Worm (Caenorhabditis elegans): ENCODE measurements around the gene C50B6.1.

The C50B6.1 gene

DNA sequence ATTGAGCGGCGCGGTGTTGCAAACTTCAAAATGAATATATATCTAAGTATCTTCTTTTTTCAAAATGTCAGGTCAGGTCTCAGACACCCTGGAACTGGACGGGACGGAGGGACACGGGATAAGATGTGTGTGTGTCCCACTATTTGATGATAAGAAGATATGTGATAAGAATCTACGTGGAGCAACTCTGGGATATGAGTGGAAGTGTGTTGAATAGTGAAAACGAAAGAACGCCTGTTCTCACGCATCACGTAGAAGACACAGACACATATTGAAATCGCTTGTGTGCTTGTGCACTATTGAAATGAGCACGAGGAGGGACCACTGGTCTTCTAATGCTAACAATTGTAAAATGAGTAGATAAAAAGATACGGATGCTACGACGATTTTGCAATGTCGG, 12.9 kb upstream of the C50B6.1 start, which contains the start of gene uig-1:
Gene uig-1, minus strand, starts transcription at position 120 of the 400 bp plus-strand sequence.
- TF ChIP-seq gei-17 (GFP tag; optimal IDR thresholded peaks at IDR 0.05) = no peak
- TF ChIP-seq F23B12.7 (tag; optimal IDR thresholded peaks at IDR 0.05; ENCODE audit: insufficient read depth) = no peak
- no peak for TF ChIP-seq snpc-1.3 (tag; optimal IDR thresholded peaks at IDR 0.05; ENCODE audit: insufficient read depth)
- no peak for TF ChIP-seq him-1 (tag; optimal IDR thresholded peaks at IDR 0.05)
- TF ChIP-seq lin-35 (GFP tag; optimal IDR thresholded peaks at IDR 0.05) = no peak
- no peak for TF ChIP-seq ceh-27 (GFP tag; optimal IDR thresholded peaks at IDR 0.05)
- TF ChIP-seq F39B2.1 (GFP tag; IDR thresholded peaks at IDR 0.05) = no peak
- no peak for TF ChIP-seq xnd-1 (tag; optimal IDR thresholded peaks at IDR 0.05)
- no peak for TF ChIP-seq ztf-3 (GFP tag; optimal IDR thresholded peaks at IDR 0.05)
- TF ChIP-seq dpl-1 (GFP tag; optimal IDR thresholded peaks at IDR 0.05) = no peak
- no peak for TF ChIP-seq chd-7 (tag; optimal IDR thresholded peaks at IDR 0.05)

DNA sequence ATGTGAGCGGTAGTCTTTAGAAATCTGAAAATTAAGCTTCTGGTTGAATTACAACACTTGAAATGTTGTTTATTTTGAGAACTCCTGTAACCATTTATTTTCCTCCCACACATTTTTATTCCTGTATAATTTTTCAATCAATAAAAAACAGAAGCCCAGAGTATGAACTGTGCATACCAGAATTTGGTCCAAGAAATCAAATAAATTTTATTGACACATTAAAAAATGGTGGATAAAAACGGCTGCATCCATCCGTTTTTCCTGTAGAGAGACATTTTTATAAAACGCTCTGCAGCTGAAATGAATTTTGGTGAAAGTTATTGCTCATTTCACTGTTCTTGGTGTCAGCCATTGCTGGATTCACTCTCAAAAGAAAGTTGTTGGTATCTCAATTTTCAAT, 11.5 kb upstream of the C50B6.1 start, which contains the start of gene C26E1.1:
Gene C26E1.1, plus strand, starts transcription at position 301 of the 400 bp plus-strand sequence.
- TF ChIP-seq lin-35 (GFP tag; optimal IDR thresholded peaks at IDR 0.05) = no peak
- TF ChIP-seq F22D6.2 (tag; optimal IDR thresholded peaks at IDR 0.05) = no peak
- TF ChIP-seq F57C9.4 (tag; optimal IDR thresholded peaks at IDR 0.05) = no peak
- no peak for TF ChIP-seq let-607 (tag; optimal IDR thresholded peaks at IDR 0.05)
- TF ChIP-seq nhr-80 (tag; optimal IDR thresholded peaks at IDR 0.05) = no peak
- no peak for TF ChIP-seq athp-1 (tag; optimal IDR thresholded peaks at IDR 0.05)
- no peak for TF ChIP-seq C06A6.2 (GFP tag; conservative IDR thresholded peaks at IDR 0.05)
- TF ChIP-seq aptf-2 (GFP tag; conservative IDR thresholded peaks at IDR 0.05) = no peak
- no peak for TF ChIP-seq F23B12.7 (tag; optimal IDR thresholded peaks at IDR 0.05; ENCODE audit: insufficient read depth)
- no peak for TF ChIP-seq madf-3 (GFP tag; IDR thresholded peaks at IDR 0.05)
- no peak for TF ChIP-seq bed-1 (GFP tag; IDR thresholded peaks at IDR 0.05)
- TF ChIP-seq pha-4 (tag; optimal IDR thresholded peaks at IDR 0.05) = no peak
- TF ChIP-seq unc-62 (GFP tag; optimal IDR thresholded peaks at IDR 0.05) = no peak
- no peak for TF ChIP-seq let-526 (GFP tag; IDR thresholded peaks at IDR 0.05)
- no peak for TF ChIP-seq T26A5.8 (tag; optimal IDR thresholded peaks at IDR 0.05)

DNA sequence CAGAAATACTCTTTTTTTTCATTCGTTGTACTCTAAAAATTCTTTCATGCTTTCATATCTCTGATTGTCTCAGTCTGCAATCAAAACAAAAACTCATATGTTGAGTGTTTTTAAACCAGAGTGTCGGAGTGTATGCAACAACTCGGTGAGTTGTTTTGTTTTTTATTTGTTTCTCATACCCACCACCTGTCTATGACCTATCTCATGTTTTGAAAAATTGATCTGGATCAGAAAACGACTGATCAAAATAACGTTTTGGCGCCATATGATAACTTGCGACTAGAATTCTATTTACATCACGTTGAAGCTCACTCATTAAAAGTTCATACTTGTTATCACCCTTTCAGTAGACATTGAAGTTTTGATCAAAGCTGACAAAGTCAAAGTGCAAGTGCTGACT, 10.0 kb upstream of the C50B6.1 start:
- TF ChIP-seq tlf-1 (GFP tag; optimal IDR thresholded peaks at IDR 0.05) (no peak), mel-28 (tag; optimal IDR thresholded peaks at IDR 0.05; ENCODE audit: borderline replicate concordance) (no peak), madf-8 (GFP tag; conservative IDR thresholded peaks at IDR 0.05) (no peak), ZK185.1 (tag; optimal IDR thresholded peaks at IDR 0.05; ENCODE audit: poor library complexity, severe bottlenecking) (no peak), snpc-1.1 (tag; optimal IDR thresholded peaks at IDR 0.05; ENCODE audit: insufficient read depth) (no peak), T26A5.8 (tag; optimal IDR thresholded peaks at IDR 0.05) (no peak), atf-7 (tag; optimal IDR thresholded peaks at IDR 0.05) (no peak), Y79H2A.3 (GFP tag; conservative IDR thresholded peaks at IDR 0.05) (no peak), hsf-1 (GFP tag; IDR thresholded peaks at IDR 0.05) (no peak), ceh-79 (tag; optimal IDR thresholded peaks at IDR 0.05) (no peak), F22D6.2 (tag; optimal IDR thresholded peaks at IDR 0.05) (no peak)

DNA sequence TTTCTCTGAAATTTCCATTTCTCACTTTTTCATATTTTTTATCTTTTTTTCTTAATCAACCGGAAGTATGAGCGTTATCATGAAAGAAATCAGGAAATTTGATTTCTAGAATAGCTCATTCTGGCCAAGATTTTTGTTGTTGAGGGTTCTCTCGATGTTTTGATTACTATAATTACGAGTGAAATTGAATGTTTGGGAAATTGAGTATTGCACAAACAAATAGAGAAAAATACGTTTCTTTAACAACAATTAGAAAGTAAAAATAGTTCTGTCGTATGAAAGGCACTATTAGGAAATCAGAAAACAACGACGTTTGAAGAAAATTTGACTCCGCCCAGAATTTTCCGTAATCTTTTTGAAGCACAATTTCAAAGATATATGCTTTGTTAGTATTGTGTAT, 9.3 kb upstream of the C50B6.1 start:
- no peak for TF ChIP-seq D2030.7 (GFP tag; IDR thresholded peaks at IDR 0.05)
- no peak for TF ChIP-seq madf-10 (tag; optimal IDR thresholded peaks at IDR 0.05)
- TF ChIP-seq F55B11.4 (tag; optimal IDR thresholded peaks at IDR 0.05; ENCODE audit: borderline replicate concordance, insufficient read depth) = no peak
- TF ChIP-seq F23B12.7 (tag; optimal IDR thresholded peaks at IDR 0.05; ENCODE audit: insufficient read depth) = no peak
- TF ChIP-seq nfya-2 (GFP tag; IDR thresholded peaks at IDR 0.05) = no peak
- no peak for TF ChIP-seq mel-28 (tag; optimal IDR thresholded peaks at IDR 0.05; ENCODE audit: borderline replicate concordance)
- no peak for TF ChIP-seq attf-3 (GFP tag; conservative IDR thresholded peaks at IDR 0.05)

All from whole organism, young adult.